Worm (Caenorhabditis elegans): ENCODE data around the gene C44C10.15.

ce11 chrX:11664184-11664583 is 36.0 kb downstream of the C44C10.15 start:
- TF ChIP-seq lin-29 (GFP tag; IDR thresholded peaks at IDR 0.05), result no peak
- TF ChIP-seq zag-1 (tag; optimal IDR thresholded peaks at IDR 0.05), result no peak
- peak; percentile 8 for TF ChIP-seq dve-1 (tag; optimal IDR thresholded peaks at IDR 0.05; ENCODE audit: insufficient read depth)
- TF ChIP-seq mxl-3 (GFP tag; optimal IDR thresholded peaks at IDR 0.05), result no peak
- TF ChIP-seq lsy-2 (tag; optimal IDR thresholded peaks at IDR 0.05), result no peak
- no peak for TF ChIP-seq nhr-237 (tag; optimal IDR thresholded peaks at IDR 0.05)
- no peak for TF ChIP-seq nhr-76 (tag; optimal IDR thresholded peaks at IDR 0.05)

Data from whole organism, L4 larva.